Fruit fly (Drosophila melanogaster): ENCODE measurements around the gene CG32081.

CG32081 gene

dm6 chr3L:11070372-11070854 is 43.0 kb downstream of the CG32081 start, which contains the start of gene Mocs1 (continued):
- TF ChIP-seq schlank (tag; optimal IDR thresholded peaks at IDR 0.05), result no peak
- no peak for TF ChIP-seq Gug (GFP tag; IDR thresholded peaks at IDR 0.05)
- TF ChIP-seq danr (GFP tag; IDR thresholded peaks at IDR 0.05), result no peak
- TF ChIP-seq CG5180 (GFP tag; optimal IDR thresholded peaks at IDR 0.05), result no peak

- TF ChIP-seq CG33557 (GFP tag; optimal IDR thresholded peaks at IDR 0.05) (no peak), ap (GFP tag; IDR thresholded peaks at IDR 0.05) (no peak), CG11696 (GFP tag; IDR thresholded peaks at IDR 0.05) (peak; percentile 83), grn (GFP tag; optimal IDR thresholded peaks at IDR 0.05) (peak; percentile 30), exex (tag; optimal IDR thresholded peaks at IDR 0.05) (peak; percentile 79), Med (GFP tag) (peak; percentile 18), CG12155 (GFP tag; optimal IDR thresholded peaks at IDR 0.05) (no peak), CG30020 (tag; optimal IDR thresholded peaks at IDR 0.05) (no peak), corto (GFP tag; optimal IDR thresholded peaks at IDR 0.05) (no peak), phol (tag; optimal IDR thresholded peaks at IDR 0.05) (no peak), mirr (GFP tag; optimal IDR thresholded peaks at IDR 0.05) (peak; percentile 79), Pdp1 (GFP tag; optimal IDR thresholded peaks at IDR 0.05) (no peak), Hsf (GFP tag; optimal IDR thresholded peaks at IDR 0.05) (no peak), nerfin-2 (GFP tag; IDR thresholded peaks at IDR 0.05; ENCODE audit: partially characterized antibody) (0 out of 2 replicates have a peak, but pooled peaks have one; percentile 27), CG6791 (GFP tag; IDR thresholded peaks at IDR 0.05; ENCODE audit: partially characterized antibody) (no peak), gsb (GFP tag; IDR thresholded peaks at IDR 0.05) (no peak), CG10267 (tag; optimal IDR thresholded peaks at IDR 0.05) (no peak), Doc2 (GFP tag; IDR thresholded peaks at IDR 0.05) (no peak)
Observed at dm6 chr3L:11071057-11071456, 43.7 kb downstream of the CG32081 start.

- peak in 1 of 2 experiments; percentile 38 for TF ChIP-seq Hr51 (GFP tag; optimal IDR thresholded peaks at IDR 0.05)
- TF ChIP-seq CG32532 (GFP tag; IDR thresholded peaks at IDR 0.05), result peak; percentile 70
- TF ChIP-seq odd (GFP tag; optimal IDR thresholded peaks at IDR 0.05), result no peak
- TF ChIP-seq CG6689 (GFP tag; IDR thresholded peaks at IDR 0.05), result peak; percentile 36; the same call in 1 of the 2 replicates
- TF ChIP-seq Chrac-16 (GFP tag; optimal IDR thresholded peaks at IDR 0.05), result peak; percentile 42
- TF ChIP-seq tgo (GFP tag; IDR thresholded peaks at IDR 0.05), result peak; percentile 41; the same call in 2 of the 3 replicates
- TF ChIP-seq NK7.1 (GFP tag; optimal IDR thresholded peaks at IDR 0.05), result no peak
- peak; percentile 59 for TF ChIP-seq sisA (GFP tag; IDR thresholded peaks at IDR 0.05)
- TF ChIP-seq CG30403 (GFP tag; optimal IDR thresholded peaks at IDR 0.05), result peak; percentile 73
- peak; percentile 54 for TF ChIP-seq Hsf (GFP tag; optimal IDR thresholded peaks at IDR 0.05)
- no peak for TF ChIP-seq CG18011 (GFP tag; optimal IDR thresholded peaks at IDR 0.05)
- peak in 1 of 2 experiments; percentile 66 for TF ChIP-seq crp (GFP tag; optimal IDR thresholded peaks at IDR 0.05)
- TF ChIP-seq ssp (GFP tag; IDR thresholded peaks at IDR 0.05), result peak; percentile 32; the same call in 1 of the 2 replicates
- TF ChIP-seq kni (GFP tag; optimal IDR thresholded peaks at IDR 0.05), result no peak
- no peak for TF ChIP-seq CG15601 (tag; optimal IDR thresholded peaks at IDR 0.05)
- peak; percentile 55 for TF ChIP-seq CG32772 (GFP tag; IDR thresholded peaks at IDR 0.05)
- TF ChIP-seq gfzf (GFP tag; optimal IDR thresholded peaks at IDR 0.05), result peak; percentile 69
- TF ChIP-seq wdn (GFP tag; IDR thresholded peaks at IDR 0.05), result peak; percentile 39; the same call in 1 of the 2 replicates
- peak; percentile 71 for TF ChIP-seq grau (tag; optimal IDR thresholded peaks at IDR 0.05)
- 0 out of 3 replicates have a peak, but pooled peaks have one; percentile 27 for TF ChIP-seq jigr1 (GFP tag; IDR thresholded peaks at IDR 0.05)
- TF ChIP-seq Rfx (GFP tag; IDR thresholded peaks at IDR 0.05), result peak; percentile 70
- peak; percentile 55; the same call in 1 of the 3 replicates for TF ChIP-seq Aef1 (GFP tag; IDR thresholded peaks at IDR 0.05)
- TF ChIP-seq CG16815 (GFP tag; optimal IDR thresholded peaks at IDR 0.05), result peak; percentile 26
- no peak for TF ChIP-seq CG12219 (GFP tag; optimal IDR thresholded peaks at IDR 0.05)
- peak; percentile 41 for TF ChIP-seq NfI (GFP tag; optimal IDR thresholded peaks at IDR 0.05)
Observed at dm6 chr3L:11074043-11074853, 46.9 kb downstream of the CG32081 start, which contains the start of the genes Pfdn2 and Noc1. Gene Pfdn2, minus strand, starts transcription at chr3L:11074388. Gene Noc1, plus strand, starts transcription at chr3L:11074769.

Data from whole organism, embryonic.